Worm (Caenorhabditis elegans) whole organism, early embryonic: ENCODE measurements around the gene gstk-2.

Experiments
- B0310.2 ChIP-seq: sonication (generic microtip); optimal IDR thresholded peaks from 2 replicates; lab custom pipeline; 2016; ENCODE audit warnings: mild to moderate bottlenecking, missing genetic modification characterization, missing compliant biosample characterization
- F13C5.2 ChIP-seq: sonication (generic microtip); optimal IDR thresholded peaks from 2 replicates; lab custom pipeline; 2017; ENCODE audit warnings: mild to moderate bottlenecking, missing genetic modification characterization, inconsistent platforms, missing compliant biosample characterization
- aly-1 ChIP-seq: sonication (generic microtip); optimal IDR thresholded peaks from 2 replicates; lab custom pipeline; 2016; ENCODE audit warnings: missing genetic modification characterization, missing compliant biosample characterization
- ama-1 ChIP-seq: fragments of 150-350 bp; optimal IDR thresholded peaks from 2 replicates; lab custom pipeline; 2014
- ceh-13 ChIP-seq: fragments of 200-800 bp; sonication (Bioruptor generic); optimal IDR thresholded peaks from 2 replicates; lab custom pipeline; 2018; ENCODE audit warnings: mild to moderate bottlenecking, missing genetic modification characterization, missing compliant biosample characterization
- ceh-36 ChIP-seq: sonication (generic microtip); optimal IDR thresholded peaks from 2 replicates; lab custom pipeline; 2016; ENCODE audit warnings: missing genetic modification characterization, inconsistent platforms, missing compliant biosample characterization
- ets-7 ChIP-seq: sonication (generic microtip); optimal IDR thresholded peaks from 2 replicates; lab custom pipeline; 2016; ENCODE audit warnings: missing genotype, missing genetic modification characterization, missing compliant biosample characterization
- flt-1 ChIP-seq: fragments of 200-800 bp; sonication (Bioruptor generic); IDR thresholded peaks from 2 replicates; pipeline ENCODE4 v1.3.6; 2022; ENCODE audit warnings: missing genetic modification characterization, missing compliant biosample characterization
- hmbx-1 ChIP-seq: sonication (generic microtip); optimal IDR thresholded peaks from 2 replicates; lab custom pipeline; 2016; ENCODE audit warnings: mild to moderate bottlenecking, missing genetic modification characterization, missing compliant biosample characterization
- hmg-4 ChIP-seq: fragments of 200-800 bp; sonication (Bioruptor generic); optimal IDR thresholded peaks from 2 replicates; lab custom pipeline; 2018; ENCODE audit warnings: mild to moderate bottlenecking, missing genetic modification characterization, missing compliant biosample characterization
- hnd-1 ChIP-seq: sonication (generic microtip); optimal IDR thresholded peaks from 2 replicates; lab custom pipeline; 2016; ENCODE audit warnings: missing genetic modification characterization, missing compliant biosample characterization
- pes-1 ChIP-seq: fragments of 200-800 bp; sonication (Bioruptor generic); IDR thresholded peaks from 2 replicates; pipeline ENCODE4 v1.3.6; 2022; ENCODE audit warnings: missing genetic modification reagents, missing genetic modification characterization, missing compliant biosample characterization
- scrt-1 ChIP-seq: fragments of 200-800 bp; sonication (Bioruptor generic); IDR thresholded peaks from 2 replicates; pipeline ENCODE4 v1.3.6; 2022; ENCODE audit warnings: missing genetic modification characterization, missing compliant biosample characterization
- sea-1 ChIP-seq: fragments of 200-800 bp; sonication (Bioruptor generic); conservative IDR thresholded peaks from 2 replicates; pipeline ENCODE4 v1.3.6; 2022; ENCODE audit warnings: missing genetic modification characterization, missing compliant biosample characterization
- tbx-11 ChIP-seq: fragments of 200-800 bp; sonication (Bioruptor generic); IDR thresholded peaks from 2 replicates; pipeline ENCODE4 v1.3.6; 2022; ENCODE audit warnings: missing genetic modification characterization, missing compliant biosample characterization
- tbx-37 ChIP-seq: fragments of 200-800 bp; sonication (Bioruptor generic); conservative IDR thresholded peaks from 2 replicates; pipeline ENCODE4 v1.3.6; 2022; ENCODE audit warnings: missing genetic modification reagents, missing genetic modification characterization, missing compliant biosample characterization
- tra-4 ChIP-seq: sonication (generic microtip); optimal IDR thresholded peaks from 2 replicates; lab custom pipeline; 2017; ENCODE audit warnings: missing genetic modification characterization, missing compliant biosample characterization

Gene gstk-2

DNA sequence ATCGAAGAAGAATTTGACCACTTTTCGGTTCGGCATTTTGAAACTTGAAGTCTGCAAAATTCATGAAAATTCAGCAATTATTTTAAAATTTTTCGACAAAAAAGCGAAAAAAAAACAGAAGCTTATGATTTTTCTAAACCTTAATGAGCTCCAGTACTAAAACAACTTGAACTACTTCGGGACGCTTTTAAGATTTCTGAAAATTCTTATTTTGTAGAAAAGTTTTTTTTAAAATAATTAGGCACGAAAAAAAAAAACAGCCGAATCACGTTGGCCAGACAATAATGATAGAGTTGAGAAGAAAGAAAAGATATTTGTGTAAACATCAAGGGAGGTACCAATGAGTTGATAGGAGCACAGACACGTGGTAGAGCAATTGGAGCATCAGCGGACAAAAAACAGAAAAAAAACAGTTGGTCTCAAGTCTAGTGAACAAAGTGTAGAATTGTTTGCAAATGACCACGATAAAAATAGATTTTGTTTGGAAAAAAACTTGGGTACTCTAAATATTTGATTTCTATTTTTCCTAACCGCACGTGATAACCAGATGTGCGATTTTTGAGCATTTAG is at the start of gene gstk-2:
Gene gstk-2 (minus strand): TSS at position 51 of the 570 bp plus-strand sequence.
- TF ChIP-seq sea-1 (GFP tag; lab: Robert Waterston, UW), result no peak
- no peak for TF ChIP-seq tbx-37
- no peak for TF ChIP-seq tbx-11 (GFP tag; lab: Robert Waterston, UW)
- TF ChIP-seq tra-4 (tag; lab: Kevin White, UChicago), result no peak
- no peak for TF ChIP-seq F13C5.2 (tag; lab: Kevin White, UChicago)
- TF ChIP-seq scrt-1 (GFP tag; lab: Robert Waterston, UW), result no peak
- TF ChIP-seq aly-1, result no peak
- TF ChIP-seq hnd-1 (tag; lab: Kevin White, UChicago), result no peak
- no peak for TF ChIP-seq ceh-13 (GFP tag; lab: Kevin White, UChicago)
- TF ChIP-seq ets-7 (tag; lab: Kevin White, UChicago), result no peak

DNA sequence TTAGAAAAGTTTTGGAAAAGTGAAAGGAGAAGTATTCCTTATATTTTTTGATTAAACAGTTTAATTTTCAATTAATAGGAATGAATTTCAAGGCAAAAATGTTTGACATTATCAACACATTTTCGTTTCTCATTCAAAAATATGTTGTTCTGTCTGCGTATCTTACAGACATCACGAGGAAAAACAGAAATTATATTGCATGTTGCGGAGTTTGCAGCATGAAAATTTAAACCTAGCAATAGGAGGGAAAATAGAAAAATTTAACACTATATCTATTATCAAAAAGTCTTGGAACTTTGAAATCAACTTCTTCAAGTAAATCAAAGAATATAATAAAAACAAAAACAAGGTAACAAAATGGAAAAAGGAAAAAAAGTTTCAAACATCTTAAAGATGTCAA is 49.0 kb upstream of the gstk-2 start:
- no peak for TF ChIP-seq tra-4 (tag; lab: Kevin White, UChicago)
- TF ChIP-seq sea-1 (GFP tag; lab: Robert Waterston, UW), result no peak
- TF ChIP-seq scrt-1 (GFP tag; lab: Robert Waterston, UW), result no peak
- TF ChIP-seq tbx-11 (GFP tag; lab: Robert Waterston, UW), result no peak
- TF ChIP-seq hmg-4 (GFP tag; lab: Kevin White, UChicago), result no peak
- TF ChIP-seq hmbx-1 (tag; lab: Kevin White, UChicago), result no peak
- no peak for TF ChIP-seq tbx-37
- no peak for TF ChIP-seq ceh-13 (GFP tag; lab: Kevin White, UChicago)
- TF ChIP-seq F13C5.2 (tag; lab: Kevin White, UChicago), result no peak
- no peak for TF ChIP-seq hnd-1 (tag; lab: Kevin White, UChicago)
- no peak for TF ChIP-seq pes-1 (GFP tag; lab: Robert Waterston, UW)
- TF ChIP-seq aly-1, result no peak
- TF ChIP-seq ets-7 (tag; lab: Kevin White, UChicago), result no peak
- TF ChIP-seq ama-1 (lab: Kevin White, UChicago), result no peak
- no peak for TF ChIP-seq flt-1 (GFP tag; lab: Robert Waterston, UW)
- TF ChIP-seq B0310.2 (tag; lab: Kevin White, UChicago), result no peak
- TF ChIP-seq ceh-36 (tag; lab: Kevin White, UChicago), result no peak

DNA sequence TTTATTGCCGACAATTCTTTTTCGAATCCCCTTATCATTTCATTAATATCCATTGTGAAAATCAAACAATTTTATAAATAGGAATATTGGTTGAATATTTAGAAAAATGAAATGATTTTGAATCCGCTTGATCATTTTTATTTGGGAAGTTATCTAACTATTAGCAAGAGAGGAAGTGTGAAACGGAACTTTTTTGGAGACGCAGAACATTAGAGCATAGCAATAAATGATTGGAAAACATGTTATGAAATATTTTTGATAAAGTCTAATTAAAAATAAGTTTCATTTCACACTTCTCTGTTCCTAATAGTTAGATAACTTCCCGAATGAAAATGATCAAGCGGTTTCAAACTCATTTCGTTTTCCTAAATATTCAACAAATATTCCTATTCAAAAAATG is 45.4 kb upstream of the gstk-2 start, which contains the start of gene F42C5.3:
Gene F42C5.3 (minus strand): TSS at position 101 of the 400 bp plus-strand sequence.
- TF ChIP-seq F13C5.2 (tag; lab: Kevin White, UChicago), result no peak
- TF ChIP-seq hmg-4 (GFP tag; lab: Kevin White, UChicago), result no peak
- TF ChIP-seq tbx-37, result no peak
- TF ChIP-seq flt-1 (GFP tag; lab: Robert Waterston, UW), result no peak
- TF ChIP-seq sea-1 (GFP tag; lab: Robert Waterston, UW), result no peak
- TF ChIP-seq ama-1 (lab: Kevin White, UChicago), result no peak
- TF ChIP-seq ets-7 (tag; lab: Kevin White, UChicago), result no peak
- TF ChIP-seq aly-1, result no peak

DNA sequence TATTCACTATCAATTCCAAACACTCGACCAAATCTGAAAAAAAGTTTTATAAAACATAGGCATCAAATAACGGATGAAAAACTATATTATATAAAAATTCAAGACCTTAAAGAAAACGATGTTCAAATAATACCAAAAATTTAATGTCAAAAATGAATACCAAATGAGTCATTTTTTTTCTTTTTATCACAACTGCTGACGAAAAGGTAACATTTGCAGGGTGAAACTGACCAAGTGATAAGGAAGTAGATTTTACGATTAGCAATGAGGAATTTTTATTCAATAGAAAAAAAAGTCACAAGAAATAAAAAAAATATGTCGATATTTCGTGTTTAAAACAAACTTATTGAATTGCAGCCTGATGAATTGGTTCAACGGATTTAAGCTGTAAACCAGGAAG is 43.8 kb upstream of the gstk-2 start, which contains the start of gene C06E4.8:
Gene C06E4.8 (minus strand): TSS at position 37 of the 400 bp plus-strand sequence.
- TF ChIP-seq tra-4 (tag; lab: Kevin White, UChicago) (no peak), ets-7 (tag; lab: Kevin White, UChicago) (no peak), sea-1 (GFP tag; lab: Robert Waterston, UW) (no peak), ama-1 (lab: Kevin White, UChicago) (no peak), hmbx-1 (tag; lab: Kevin White, UChicago) (no peak), hnd-1 (tag; lab: Kevin White, UChicago) (no peak), hmg-4 (GFP tag; lab: Kevin White, UChicago) (no peak), scrt-1 (GFP tag; lab: Robert Waterston, UW) (no peak), F13C5.2 (tag; lab: Kevin White, UChicago) (no peak), tbx-11 (GFP tag; lab: Robert Waterston, UW) (no peak), aly-1 (no peak), ceh-13 (GFP tag; lab: Kevin White, UChicago) (no peak), pes-1 (GFP tag; lab: Robert Waterston, UW) (no peak), tbx-37 (no peak), B0310.2 (tag; lab: Kevin White, UChicago) (no peak), flt-1 (GFP tag; lab: Robert Waterston, UW) (no peak), ceh-36 (tag; lab: Kevin White, UChicago) (no peak)

DNA sequence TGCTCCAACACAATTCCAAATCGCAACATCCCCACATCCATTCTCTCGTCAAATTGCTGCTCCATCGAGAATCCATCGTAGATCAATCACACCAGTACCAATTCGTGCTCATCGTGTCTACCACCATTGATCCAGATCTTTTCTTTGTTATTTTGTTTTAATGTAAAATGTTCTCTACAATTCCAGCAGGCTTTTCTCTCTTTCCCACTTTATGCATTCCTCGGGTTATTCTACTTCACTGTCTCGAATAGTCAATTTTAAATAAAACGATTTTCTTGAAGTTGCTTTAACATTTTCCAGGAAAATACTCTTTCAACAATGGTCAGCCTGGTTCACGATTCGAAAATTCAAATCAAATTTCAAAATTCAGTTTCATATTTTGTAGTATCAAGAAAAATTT is 40.9 kb upstream of the gstk-2 start, which contains the start of gene C06E4.1:
Gene C06E4.1 (plus strand): TSS at position 301 of the 400 bp plus-strand sequence.
- no peak for TF ChIP-seq ceh-13 (GFP tag; lab: Kevin White, UChicago)
- TF ChIP-seq ets-7 (tag; lab: Kevin White, UChicago), result no peak
- TF ChIP-seq pes-1 (GFP tag; lab: Robert Waterston, UW), result no peak
- TF ChIP-seq hnd-1 (tag; lab: Kevin White, UChicago), result no peak
- no peak for TF ChIP-seq scrt-1 (GFP tag; lab: Robert Waterston, UW)
- TF ChIP-seq sea-1 (GFP tag; lab: Robert Waterston, UW), result no peak
- no peak for TF ChIP-seq ceh-36 (tag; lab: Kevin White, UChicago)
- TF ChIP-seq hmbx-1 (tag; lab: Kevin White, UChicago), result no peak
- TF ChIP-seq ama-1 (lab: Kevin White, UChicago), result no peak
- TF ChIP-seq F13C5.2 (tag; lab: Kevin White, UChicago), result no peak
- TF ChIP-seq hmg-4 (GFP tag; lab: Kevin White, UChicago), result no peak
- no peak for TF ChIP-seq aly-1
- no peak for TF ChIP-seq tbx-11 (GFP tag; lab: Robert Waterston, UW)
- no peak for TF ChIP-seq flt-1 (GFP tag; lab: Robert Waterston, UW)
- TF ChIP-seq tra-4 (tag; lab: Kevin White, UChicago), result no peak
- TF ChIP-seq B0310.2 (tag; lab: Kevin White, UChicago), result no peak
- TF ChIP-seq tbx-37, result no peak

ce11 chrIV:7276661-7277060 is 34.6 kb upstream of the gstk-2 start, which contains the start of gene C06E4.2:
C06E4.2 (plus strand) TSS chrIV:7276961.
- no peak for TF ChIP-seq tbx-37
- TF ChIP-seq F13C5.2 (tag; lab: Kevin White, UChicago), result no peak
- no peak for TF ChIP-seq ceh-36 (tag; lab: Kevin White, UChicago)
- TF ChIP-seq flt-1 (GFP tag; lab: Robert Waterston, UW), result no peak
- TF ChIP-seq tra-4 (tag; lab: Kevin White, UChicago), result no peak
- no peak for TF ChIP-seq hnd-1 (tag; lab: Kevin White, UChicago)
- no peak for TF ChIP-seq ama-1 (lab: Kevin White, UChicago)
- TF ChIP-seq tbx-11 (GFP tag; lab: Robert Waterston, UW), result no peak
